Worm (Caenorhabditis elegans): Measurements from ENCODE around the gene C18A11.1.

The C18A11.1 gene

ce11 chrX:8019665-8020064, 49.5 kb upstream of the C18A11.1 start (continued):
- TF ChIP-seq nhr-42 (GFP tag; IDR thresholded peaks at IDR 0.05), result peak; percentile 77; the same call in 1 of the 2 replicates
- peak; percentile 81 for TF ChIP-seq set-16 (GFP tag; IDR thresholded peaks at IDR 0.05)
- TF ChIP-seq rbr-2 (tag; optimal IDR thresholded peaks at IDR 0.05), result peak; percentile 88
- peak; percentile 72 for TF ChIP-seq nhr-48 (tag; optimal IDR thresholded peaks at IDR 0.05)
- no peak for TF ChIP-seq daf-19 (GFP tag; conservative IDR thresholded peaks at IDR 0.05)
- TF ChIP-seq mes-2 (tag; optimal IDR thresholded peaks at IDR 0.05; ENCODE audit: poor library complexity, severe bottlenecking), result peak; percentile 73
- TF ChIP-seq zag-1 (tag; optimal IDR thresholded peaks at IDR 0.05), result no peak
- no peak for TF ChIP-seq duxl-1 (tag; optimal IDR thresholded peaks at IDR 0.05; ENCODE audit: poor library complexity)
- TF ChIP-seq lin-13 (GFP tag; optimal IDR thresholded peaks at IDR 0.05), result peak; percentile 59
- TF ChIP-seq egl-43 (GFP tag; IDR thresholded peaks at IDR 0.05), result peak; percentile 93
- TF ChIP-seq unc-39 (tag; optimal IDR thresholded peaks at IDR 0.05), result no peak
- TF ChIP-seq T20F7.1 (GFP tag; optimal IDR thresholded peaks at IDR 0.05), result peak; percentile 75
- TF ChIP-seq jun-1 (tag; optimal IDR thresholded peaks at IDR 0.05), result no peak
- peak; percentile 61; the same call in 1 of the 2 replicates for TF ChIP-seq php-3 (GFP tag; IDR thresholded peaks at IDR 0.05)
- no peak for TF ChIP-seq nhr-76 (tag; optimal IDR thresholded peaks at IDR 0.05)
- peak in 1 of 2 experiments; percentile 92 for TF ChIP-seq hif-1 (tag; optimal IDR thresholded peaks at IDR 0.05)
- peak; percentile 93 for TF ChIP-seq fkh-10 (GFP tag; optimal IDR thresholded peaks at IDR 0.05)
- TF ChIP-seq mep-1 (tag; optimal IDR thresholded peaks at IDR 0.05), result peak; percentile 93
- TF ChIP-seq mxl-3 (GFP tag; optimal IDR thresholded peaks at IDR 0.05), result peak; percentile 96
- no peak for TF ChIP-seq Y105C5A.15 (GFP tag; IDR thresholded peaks at IDR 0.05)
- 0 out of 4 replicates have a peak, but pooled peaks of 1 of the 2 experiments have one; percentile 34 for TF ChIP-seq madf-5 (GFP tag; IDR thresholded peaks at IDR 0.05)
- no peak for TF ChIP-seq D1046.2 (GFP tag; IDR thresholded peaks at IDR 0.05)
- TF ChIP-seq nhr-102 (tag; optimal IDR thresholded peaks at IDR 0.05), result peak; percentile 24
- peak; percentile 91 for TF ChIP-seq dve-1 (tag; optimal IDR thresholded peaks at IDR 0.05; ENCODE audit: insufficient read depth)
- no peak for TF ChIP-seq lin-15B (tag; optimal IDR thresholded peaks at IDR 0.05)
- TF ChIP-seq lin-1 (GFP tag; IDR thresholded peaks at IDR 0.05), result peak; percentile 80; the same call in 1 of the 2 replicates
- 0 out of 2 replicates have a peak, but pooled peaks have one; percentile 12 for TF ChIP-seq lim-7 (GFP tag; IDR thresholded peaks at IDR 0.05)
- no peak for TF ChIP-seq ZK546.5 (tag; optimal IDR thresholded peaks at IDR 0.05)
- TF ChIP-seq dmd-6 (GFP tag; IDR thresholded peaks at IDR 0.05), result peak; percentile 89
- TF ChIP-seq F37D6.2 (tag; optimal IDR thresholded peaks at IDR 0.05), result peak; percentile 57
- peak; percentile 62; the same call in 1 of the 2 replicates for TF ChIP-seq dmd-8 (GFP tag; IDR thresholded peaks at IDR 0.05)
- peak; percentile 79 for TF ChIP-seq nhr-28 (tag; optimal IDR thresholded peaks at IDR 0.05)
- TF ChIP-seq attf-4 (tag; optimal IDR thresholded peaks at IDR 0.05), result no peak
- no peak for TF ChIP-seq fos-1 (tag; optimal IDR thresholded peaks at IDR 0.05)
- TF ChIP-seq saeg-2 (GFP tag; IDR thresholded peaks at IDR 0.05), result 0 out of 2 replicates have a peak, but pooled peaks have one; percentile 60
- TF ChIP-seq cey-2 (tag; optimal IDR thresholded peaks at IDR 0.05; ENCODE audit: borderline replicate concordance, insufficient read depth), result no peak
- no peak for TF ChIP-seq ces-1 (GFP tag; optimal IDR thresholded peaks at IDR 0.05)
- TF ChIP-seq tag-97 (GFP tag; IDR thresholded peaks at IDR 0.05), result no peak
- peak; percentile 88 for TF ChIP-seq tra-1 (GFP tag; IDR thresholded peaks at IDR 0.05)
- TF ChIP-seq unc-62 (GFP tag; optimal IDR thresholded peaks at IDR 0.05 in 1 of 2), result peak in 1 of 2 experiments; percentile 63
- TF ChIP-seq unc-62 (tag; optimal IDR thresholded peaks at IDR 0.05), result no peak
- TF ChIP-seq gei-8 (GFP tag; optimal IDR thresholded peaks at IDR 0.05), result peak; percentile 81
- no peak for TF ChIP-seq ztf-7 (tag; optimal IDR thresholded peaks at IDR 0.05)
- TF ChIP-seq spr-3 (GFP tag; optimal IDR thresholded peaks at IDR 0.05), result no peak
- TF ChIP-seq aha-1 (tag), result peak; percentile 97
- TF ChIP-seq zfp-2 (tag; optimal IDR thresholded peaks at IDR 0.05), result no peak
- TF ChIP-seq F26F4.8 (GFP tag; conservative IDR thresholded peaks at IDR 0.05), result no peak
- peak; percentile 79 for TF ChIP-seq T26A8.4 (GFP tag; IDR thresholded peaks at IDR 0.05)
- TF ChIP-seq ztf-11 (tag; optimal IDR thresholded peaks at IDR 0.05), result no peak
- no peak for TF ChIP-seq F44E2.7 (GFP tag; IDR thresholded peaks at IDR 0.05)
- TF ChIP-seq spr-1 (tag; optimal IDR thresholded peaks at IDR 0.05), result no peak
- TF ChIP-seq zip-2 (tag; optimal IDR thresholded peaks at IDR 0.05), result no peak
